Worm (Caenorhabditis elegans) whole organism, L1 larva: Measurements from ENCODE around the gene patr-1.
A peak's percentile ranks its signal among the peaks of the same experiment; 100 is the strongest.

Source experiments
- C16A3.4 ChIP-seq: fragments of 150-350 bp; optimal IDR thresholded peaks from 2 replicates; lab custom pipeline; 2014; ENCODE audit warnings: missing biosample characterization, missing genetic modification characterization
- F16B12.6 ChIP-seq: fragments of 150-350 bp; optimal IDR thresholded peaks from 2 replicates; lab custom pipeline; 2014; ENCODE audit warnings: missing biosample characterization, missing genetic modification characterization
- blmp-1 ChIP-seq: fragments of 150-350 bp; optimal IDR thresholded peaks from 2 replicates; lab custom pipeline; 2014; ENCODE audit warnings: missing biosample characterization, missing genetic modification characterization
- ceh-8 ChIP-seq: fragments of 200-800 bp; sonication (Bioruptor generic); optimal IDR thresholded peaks from 2 replicates; lab custom pipeline; 2018; ENCODE audit warnings: mild to moderate bottlenecking, missing genetic modification characterization, moderate library complexity, missing compliant biosample characterization
- ceh-82 ChIP-seq, 3 experiments: fragments of 150-350 bp in 1 of 3; sonication (generic microtip) in 2 of 3; optimal IDR thresholded peaks; 2 replicates each; lab custom pipeline; 2014 to 2017; ENCODE audit warnings: missing biosample characterization in 3 of 3, missing genetic modification characterization in 3 of 3
- dpl-1 ChIP-seq, 3 experiments: fragments of 150-350 bp in 2 of 3; sonication (generic microtip) in 1 of 3; optimal IDR thresholded peaks; 2 replicates each; lab custom pipeline; 2014 to 2017; ENCODE audit warnings: missing biosample characterization in 3 of 3, missing genetic modification characterization in 3 of 3, missing genetic modification reagents in 3 of 3
- dsc-1 ChIP-seq: sonication (generic microtip); optimal IDR thresholded peaks from 2 replicates; lab custom pipeline; 2016; ENCODE audit warnings: mild to moderate bottlenecking, missing genetic modification characterization, missing compliant biosample characterization
- efl-1 ChIP-seq, 4 experiments: fragments of 150-350 bp; optimal IDR thresholded peaks in 3 of 4; peaks in 1 of 4; 1 replicate in 1 of 4; 2 replicates in 3 of 4; lab custom pipeline; 2014; ENCODE audit warnings: missing biosample characterization in 2 of 4, missing genetic modification characterization in 2 of 4, missing genetic modification reagents in 2 of 4
- efl-3 ChIP-seq: fragments of 200-800 bp; sonication (Bioruptor generic); optimal IDR thresholded peaks from 2 replicates; lab custom pipeline; 2018; ENCODE audit warnings: mild to moderate bottlenecking, missing genetic modification characterization, missing compliant biosample characterization
- egl-13 ChIP-seq: sonication (generic microtip); optimal IDR thresholded peaks from 2 replicates; lab custom pipeline; 2016; ENCODE audit warnings: missing genotype, missing genetic modification reagents, missing genetic modification characterization, missing compliant biosample characterization
- elt-3 ChIP-seq, 6 experiments: fragments of 150-350 bp in 1 of 6; sonication (generic microtip); optimal IDR thresholded peaks; 2 replicates each; lab custom pipeline; 2017 to 2018; ENCODE audit warnings: missing biosample characterization in 6 of 6, missing genetic modification characterization in 6 of 6, inconsistent platforms in 1 of 6
- fkh-8 ChIP-seq: sonication (generic microtip); optimal IDR thresholded peaks from 2 replicates; lab custom pipeline; 2016; ENCODE audit warnings: mild to moderate bottlenecking, missing genetic modification characterization, missing compliant biosample characterization
- fos-1 ChIP-seq: fragments of 150-350 bp; optimal IDR thresholded peaks from 2 replicates; lab custom pipeline; 2014; ENCODE audit warnings: missing biosample characterization, missing genetic modification characterization
- grh-1 ChIP-seq: fragments of 200-800 bp; sonication (Bioruptor generic); IDR thresholded peaks from 2 replicates; pipeline ENCODE4 v1.3.6; 2022; ENCODE audit warnings: missing genetic modification reagents, missing genetic modification characterization, missing compliant biosample characterization
- hpl-2 ChIP-seq: fragments of 150-350 bp; optimal IDR thresholded peaks from 2 replicates; lab custom pipeline; 2014; ENCODE audit warnings: missing biosample characterization, missing genetic modification reagents, missing genetic modification characterization
- irx-1 ChIP-seq: sonication (generic microtip); optimal IDR thresholded peaks from 2 replicates; lab custom pipeline; 2016; ENCODE audit warnings: missing genetic modification characterization, missing compliant biosample characterization
- isw-1 ChIP-seq: fragments of 200-800 bp; sonication (Bioruptor generic); IDR thresholded peaks from 2 replicates; pipeline ENCODE4 v1.3.6; 2022; ENCODE audit warnings: missing genetic modification characterization, missing compliant biosample characterization
- lin-13 ChIP-seq: fragments of 150-350 bp; optimal IDR thresholded peaks from 2 replicates; lab custom pipeline; 2014; ENCODE audit warnings: missing biosample characterization, missing genetic modification reagents, missing genetic modification characterization
- lin-14 ChIP-seq: fragments of 200-800 bp; sonication (Bioruptor generic); optimal IDR thresholded peaks from 2 replicates; lab custom pipeline; 2018; ENCODE audit warnings: mild to moderate bottlenecking, missing genetic modification characterization, moderate library complexity, missing compliant biosample characterization
- lin-15B ChIP-seq: fragments of 150-350 bp; sonication (generic microtip); optimal IDR thresholded peaks from 3 replicates; lab custom pipeline; 2014; ENCODE audit warnings: missing biosample characterization, missing genetic modification characterization
- lin-35 ChIP-seq, 2 experiments: fragments of 150-350 bp; optimal IDR thresholded peaks; 2 replicates each; lab custom pipeline; 2014; ENCODE audit warnings: missing biosample characterization in 2 of 2, missing genetic modification characterization in 2 of 2, missing genetic modification reagents in 2 of 2
- lsy-2 ChIP-seq, 2 experiments: fragments of 150-350 bp; optimal IDR thresholded peaks; 2 replicates each; lab custom pipeline; 2014; ENCODE audit warnings: missing biosample characterization in 2 of 2, missing genetic modification characterization in 2 of 2
- mdl-1 ChIP-seq, 2 experiments: fragments of 150-350 bp; optimal IDR thresholded peaks; 2 replicates each; lab custom pipeline; 2014 to 2017; ENCODE audit warnings: missing biosample characterization in 2 of 2, missing genetic modification characterization in 2 of 2, inconsistent platforms in 1 of 2
- mef-2 ChIP-seq: fragments of 150-350 bp; optimal IDR thresholded peaks from 2 replicates; lab custom pipeline; 2014; ENCODE audit warnings: missing biosample characterization, missing genetic modification characterization
- mep-1 ChIP-seq: fragments of 150-350 bp; optimal IDR thresholded peaks from 2 replicates; lab custom pipeline; 2014; ENCODE audit warnings: missing biosample characterization, missing genetic modification characterization
- nhr-19 ChIP-seq: fragments of 200-800 bp; sonication (Bioruptor generic); conservative IDR thresholded peaks from 2 replicates; pipeline ENCODE4 v1.3.6; 2022; ENCODE audit warnings: missing genetic modification characterization, missing compliant biosample characterization
- nhr-20 ChIP-seq: sonication (generic microtip); optimal IDR thresholded peaks from 2 replicates; lab custom pipeline; 2016; ENCODE audit warnings: mild to moderate bottlenecking, missing genetic modification characterization, missing compliant biosample characterization
- nhr-28 ChIP-seq: fragments of 150-350 bp; optimal IDR thresholded peaks from 2 replicates; lab custom pipeline; 2014; ENCODE audit warnings: missing biosample characterization, missing genetic modification characterization
- nhr-77 ChIP-seq: fragments of 150-350 bp; optimal IDR thresholded peaks from 2 replicates; lab custom pipeline; 2014; ENCODE audit warnings: missing biosample characterization, missing genetic modification characterization
- nhr-85 ChIP-seq: sonication (generic microtip); peaks from one replicate; lab custom pipeline; 2016; ENCODE audit warnings: missing genetic modification characterization, inconsistent platforms, missing compliant biosample characterization
- pax-3 ChIP-seq: fragments of 200-800 bp; sonication (Bioruptor generic); optimal IDR thresholded peaks from 2 replicates; lab custom pipeline; 2018; ENCODE audit warnings: mild to moderate bottlenecking, missing genetic modification characterization, moderate library complexity, missing compliant biosample characterization
- rnt-1 ChIP-seq: sonication (generic microtip); optimal IDR thresholded peaks from 2 replicates; lab custom pipeline; 2016; ENCODE audit warnings: mild to moderate bottlenecking, missing genetic modification characterization, moderate library complexity, missing compliant biosample characterization
- skn-1 ChIP-seq: fragments of 150-350 bp; optimal IDR thresholded peaks from 2 replicates; lab custom pipeline; 2014; ENCODE audit warnings: missing biosample characterization, missing genetic modification characterization
- snpc-4 ChIP-seq: fragments of 150-350 bp; optimal IDR thresholded peaks from 2 replicates; lab custom pipeline; 2014; ENCODE audit warnings: missing biosample characterization, missing genetic modification characterization
- snu-23 ChIP-seq: sonication (generic microtip); optimal IDR thresholded peaks from 2 replicates; lab custom pipeline; 2016; ENCODE audit warnings: missing genetic modification characterization, missing compliant biosample characterization
- sptf-1 ChIP-seq: fragments of 150-350 bp; optimal IDR thresholded peaks from 2 replicates; lab custom pipeline; 2014; ENCODE audit warnings: missing biosample characterization, missing genetic modification characterization
- swsn-7 ChIP-seq: sonication (generic microtip); optimal IDR thresholded peaks from 2 replicates; lab custom pipeline; 2016; ENCODE audit warnings: missing genetic modification characterization, missing compliant biosample characterization
- tbx-2 ChIP-seq: sonication (generic microtip); optimal IDR thresholded peaks from 2 replicates; lab custom pipeline; 2016; ENCODE audit warnings: missing genetic modification characterization, missing compliant biosample characterization
- unc-86 ChIP-seq: sonication (generic microtip); optimal IDR thresholded peaks from 2 replicates; lab custom pipeline; 2016; ENCODE audit warnings: missing genetic modification characterization, missing compliant biosample characterization
- vab-15 ChIP-seq: sonication (generic microtip); optimal IDR thresholded peaks from 2 replicates; lab custom pipeline; 2017; ENCODE audit warnings: missing genotype, mild to moderate bottlenecking, missing genetic modification characterization, missing compliant biosample characterization
- xbp-1 ChIP-seq: sonication (generic microtip); optimal IDR thresholded peaks from 2 replicates; lab custom pipeline; 2016; ENCODE audit warnings: missing genetic modification characterization, missing compliant biosample characterization
- ztf-11 ChIP-seq, 2 experiments: sonication (generic microtip); optimal IDR thresholded peaks; 2 replicates each; lab custom pipeline; 2016 to 2017; ENCODE audit warnings: missing genetic modification characterization in 2 of 2, missing biosample characterization in 1 of 2, missing compliant biosample characterization in 1 of 2
- ztf-4 ChIP-seq: fragments of 150-350 bp; optimal IDR thresholded peaks from 2 replicates; lab custom pipeline; 2014; ENCODE audit warnings: missing biosample characterization, missing genetic modification characterization

The patr-1 gene

DNA sequence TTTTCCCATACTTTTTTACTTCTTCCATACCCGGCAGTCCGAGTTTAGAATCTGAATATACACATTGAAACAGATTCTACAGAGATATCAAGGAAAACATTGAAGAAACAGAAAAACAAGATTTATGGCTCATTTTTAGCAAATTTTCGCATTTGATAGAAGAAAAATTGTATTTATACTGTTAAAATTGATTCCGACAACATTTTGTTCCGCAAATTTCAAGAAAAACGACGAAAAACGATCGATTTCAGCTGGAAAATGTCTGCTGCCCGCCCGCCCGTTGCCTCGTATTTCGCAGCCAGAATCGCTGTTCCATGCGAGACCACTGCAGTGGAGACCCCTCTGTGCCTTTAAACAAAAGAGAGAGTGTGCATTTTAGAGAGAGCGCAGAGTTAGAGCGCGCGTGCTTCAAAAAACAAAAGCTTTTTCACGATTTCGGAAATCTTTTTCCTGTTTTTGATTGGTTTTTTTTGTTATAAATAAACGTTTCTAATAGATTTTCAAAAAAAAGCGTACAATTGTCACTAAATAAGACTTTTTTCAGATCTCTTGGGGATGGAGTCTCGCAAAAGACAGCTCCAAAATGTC is at the start of gene patr-1, which contains the start of gene dna-2:
patr-1 (minus strand) TSS at position 51 of the 588 bp plus-strand sequence.
dna-2 (plus strand) TSS at position 538 of the 588 bp plus-strand sequence.
- TF ChIP-seq dpl-1 (GFP tag; optimal IDR thresholded peaks at IDR 0.05; lab: Kevin White, UChicago) = peak; percentile 86 to 91 (median 90)
- TF ChIP-seq F16B12.6 = peak; percentile 37
- peak; percentile 14 for TF ChIP-seq irx-1 (tag; lab: Kevin White, UChicago)
- peak; percentile 52 for TF ChIP-seq nhr-85 (tag; lab: Kevin White, UChicago)
- TF ChIP-seq fos-1 (tag; lab: Kevin White, UChicago) = peak; percentile 53
- TF ChIP-seq nhr-20 = peak; percentile 42
- TF ChIP-seq pax-3 (tag; lab: Kevin White, UChicago) = no peak
- TF ChIP-seq ztf-4 (tag; lab: Kevin White, UChicago) = no peak
- peak; percentile 31 for TF ChIP-seq lin-15B (tag; lab: Kevin White, UChicago)
- peak; percentile 86 to 96 for TF ChIP-seq lin-35 (GFP tag; optimal IDR thresholded peaks at IDR 0.05; lab: Kevin White, UChicago)
- TF ChIP-seq fkh-8 (tag; lab: Kevin White, UChicago) = peak; percentile 21
- peak; percentile 36 for TF ChIP-seq swsn-7 (tag; lab: Kevin White, UChicago)
- TF ChIP-seq dsc-1 = peak; percentile 13
- peak; percentile 33 for TF ChIP-seq unc-86 (tag; lab: Kevin White, UChicago)
- peak; percentile 16 for TF ChIP-seq snpc-4
- peak; percentile 81 to 93 for TF ChIP-seq efl-1 (optimal IDR thresholded peaks at IDR 0.05; lab: Kevin White, UChicago)
- peak; percentile 92 to 99 for TF ChIP-seq efl-1 (GFP tag; optimal IDR thresholded peaks at IDR 0.05 in 1 of 2; lab: Kevin White, UChicago)
- TF ChIP-seq rnt-1 (tag; lab: Kevin White, UChicago) = peak; percentile 79
- TF ChIP-seq lsy-2 (tag; optimal IDR thresholded peaks at IDR 0.05; lab: Kevin White, UChicago) = peak; percentile 80 to 86
- peak; percentile 61 for TF ChIP-seq tbx-2 (tag; lab: Kevin White, UChicago)
- no peak for TF ChIP-seq ztf-11 (tag; optimal IDR thresholded peaks at IDR 0.05; lab: Kevin White, UChicago)
- TF ChIP-seq lin-14 (GFP tag; lab: Kevin White, UChicago) = peak; percentile 57
- no peak for TF ChIP-seq ceh-8 (GFP tag; lab: Kevin White, UChicago)
- TF ChIP-seq C16A3.4 (tag; lab: Kevin White, UChicago) = peak; percentile 63
- peak; percentile 67 for TF ChIP-seq isw-1
- no peak for TF ChIP-seq efl-3 (GFP tag; lab: Kevin White, UChicago)
- no peak for TF ChIP-seq nhr-28
- TF ChIP-seq hpl-2 (GFP tag; lab: Kevin White, UChicago) = no peak
- peak; percentile 25 for TF ChIP-seq mef-2 (tag; lab: Kevin White, UChicago)
- peak; percentile 52 for TF ChIP-seq blmp-1
- peak in 1 of 2 experiments; percentile 71 for TF ChIP-seq mdl-1 (tag; optimal IDR thresholded peaks at IDR 0.05; lab: Kevin White, UChicago)
- TF ChIP-seq nhr-77 (tag; lab: Kevin White, UChicago) = peak; percentile 14
- TF ChIP-seq ceh-82 (tag; optimal IDR thresholded peaks at IDR 0.05; lab: Kevin White, UChicago) = peak in 2 of 3 experiments; percentile 60 to 79
- TF ChIP-seq sptf-1 (tag; lab: Kevin White, UChicago) = no peak
- peak; percentile 79 for TF ChIP-seq skn-1
- TF ChIP-seq xbp-1 (tag; lab: Kevin White, UChicago) = peak; percentile 41
- TF ChIP-seq mep-1 (tag; lab: Kevin White, UChicago) = peak; percentile 69
- peak; percentile 16 for TF ChIP-seq lin-13 (GFP tag; lab: Kevin White, UChicago)
- peak; percentile 4 for TF ChIP-seq egl-13 (tag; lab: Kevin White, UChicago)
- peak; percentile 36; the same call in 1 of the 2 replicates for TF ChIP-seq grh-1 (GFP tag; lab: Robert Waterston, UW)
- peak; percentile 58 for TF ChIP-seq nhr-19 (GFP tag; lab: Robert Waterston, UW)
- peak in 1 of 6 experiments; percentile 18 for TF ChIP-seq elt-3 (tag; optimal IDR thresholded peaks at IDR 0.05; lab: Kevin White, UChicago)
- TF ChIP-seq snu-23 = peak; percentile 55
- no peak for TF ChIP-seq vab-15 (tag; lab: Kevin White, UChicago)
